Fruit fly (Drosophila melanogaster): ENCODE data around the gene CG10340.

CG10340 gene

dm6 chr3R:16630564-16630963, 16.4 kb upstream of the CG10340 start:
- TF ChIP-seq CG4404 (GFP tag; IDR thresholded peaks at IDR 0.05) (peak; percentile 61), cwo (GFP tag; optimal IDR thresholded peaks at IDR 0.05) (no peak), CG18262 (tag; optimal IDR thresholded peaks at IDR 0.05) (peak; percentile 60), vvl (GFP tag; IDR thresholded peaks at IDR 0.05) (no peak), grau (tag; optimal IDR thresholded peaks at IDR 0.05) (peak; percentile 17), bsh (GFP tag; optimal IDR thresholded peaks at IDR 0.05) (peak in 1 of 2 experiments; percentile 14), grn (GFP tag; optimal IDR thresholded peaks at IDR 0.05) (peak; percentile 33), tin (GFP tag; optimal IDR thresholded peaks at IDR 0.05) (peak; percentile 2), CG17361 (GFP tag; IDR thresholded peaks at IDR 0.05) (peak; percentile 41; the same call in 1 of the 3 replicates), CG8924 (tag; optimal IDR thresholded peaks at IDR 0.05) (peak; percentile 23), ara (GFP tag; IDR thresholded peaks at IDR 0.05) (no peak), gfzf (GFP tag; optimal IDR thresholded peaks at IDR 0.05) (no peak), onecut (GFP tag; IDR thresholded peaks at IDR 0.05) (0 out of 2 replicates have a peak, but pooled peaks have one; percentile 9), CG18619 (GFP tag; optimal IDR thresholded peaks at IDR 0.05) (no peak), dati (GFP tag; IDR thresholded peaks at IDR 0.05) (no peak), nmo (GFP tag; optimal IDR thresholded peaks at IDR 0.05) (peak; percentile 25), phol (tag; optimal IDR thresholded peaks at IDR 0.05) (peak; percentile 28), fd102C (GFP tag; optimal IDR thresholded peaks at IDR 0.05) (peak; percentile 59), Max (GFP tag; optimal IDR thresholded peaks at IDR 0.05) (peak; percentile 11), Xrp1 (GFP tag; IDR thresholded peaks at IDR 0.05) (peak; percentile 59; the same call in 1 of the 2 replicates), chinmo (GFP tag; IDR thresholded peaks at IDR 0.05; ENCODE audit: partially characterized antibody) (no peak), CG2712 (tag; optimal IDR thresholded peaks at IDR 0.05) (peak; percentile 62), D (optimal IDR thresholded peaks at IDR 0.05) (no peak), D (GFP tag; optimal IDR thresholded peaks at IDR 0.05) (peak; percentile 42), CG9727 (GFP tag; optimal IDR thresholded peaks at IDR 0.05) (peak; percentile 49), fd96Cb (tag; optimal IDR thresholded peaks at IDR 0.05) (peak; percentile 1), dmrt11E (tag; optimal IDR thresholded peaks at IDR 0.05) (peak; percentile 73), Blimp-1 (GFP tag; optimal IDR thresholded peaks at IDR 0.05) (no peak), CG34422 (GFP tag; IDR thresholded peaks at IDR 0.05) (no peak), eve (GFP tag; optimal IDR thresholded peaks at IDR 0.05) (peak in 1 of 2 experiments; percentile 34), Ets65A (GFP tag) (peak; percentile 54), tll (GFP tag; optimal IDR thresholded peaks at IDR 0.05) (peak; percentile 38 to 79), Ssrp (tag; optimal IDR thresholded peaks at IDR 0.05) (peak; percentile 22), D19A (tag; optimal IDR thresholded peaks at IDR 0.05) (peak; percentile 27), fd64A (GFP tag; optimal IDR thresholded peaks at IDR 0.05) (no peak), cg (GFP tag; optimal IDR thresholded peaks at IDR 0.05) (peak; percentile 48), CG10979 (tag; optimal IDR thresholded peaks at IDR 0.05) (peak; percentile 32), CG8765 (GFP tag; IDR thresholded peaks at IDR 0.05) (peak; percentile 20; the same call in 1 of the 2 replicates), CG15601 (tag; optimal IDR thresholded peaks at IDR 0.05) (no peak), CG16863 (GFP tag; optimal IDR thresholded peaks at IDR 0.05) (peak; percentile 5), Side (GFP tag; optimal IDR thresholded peaks at IDR 0.05) (peak; percentile 7), CG16815 (GFP tag; optimal IDR thresholded peaks at IDR 0.05) (peak; percentile 16), Dip2 (GFP tag; IDR thresholded peaks at IDR 0.05) (no peak), CG13424 (tag; optimal IDR thresholded peaks at IDR 0.05) (peak; percentile 24), unpg (GFP tag; optimal IDR thresholded peaks at IDR 0.05) (no peak), sens (GFP tag) (peak; percentile 66), Atf-2 (GFP tag; optimal IDR thresholded peaks at IDR 0.05) (peak; percentile 38), CG1603 (tag; optimal IDR thresholded peaks at IDR 0.05) (peak; percentile 38), CG14710 (tag; optimal IDR thresholded peaks at IDR 0.05) (peak; percentile 49), jigr1 (GFP tag; IDR thresholded peaks at IDR 0.05) (no peak)

Measured in whole organism, embryonic.